Worm (Caenorhabditis elegans) whole organism, young adult: ENCODE results near the gene F56D2.8.

Experiments
- F22D6.2 ChIP-seq: sonication (generic microtip); optimal IDR thresholded peaks from 2 replicates; lab custom pipeline; 2016; ENCODE audit warnings: mild to moderate bottlenecking, missing genetic modification characterization, missing compliant biosample characterization
- ets-4 ChIP-seq: fragments of 200-800 bp; sonication (Bioruptor generic); optimal IDR thresholded peaks from 2 replicates; lab custom pipeline; 2018; ENCODE audit warnings: mild to moderate bottlenecking, missing genetic modification characterization, missing compliant biosample characterization
- lin-54 ChIP-seq: fragments of 200-800 bp; sonication (Bioruptor generic); optimal IDR thresholded peaks from 2 replicates; lab custom pipeline; 2018; ENCODE audit warnings: mild to moderate bottlenecking, missing genetic modification characterization, missing compliant biosample characterization
- nhr-80 ChIP-seq: sonication (generic microtip); optimal IDR thresholded peaks from 2 replicates; lab custom pipeline; 2016; ENCODE audit warnings: missing genetic modification characterization, missing compliant biosample characterization
- snpc-4 ChIP-seq, 5 experiments: fragments of 150-350 bp in 1 of 5; sonication (generic microtip) in 4 of 5; optimal IDR thresholded peaks; 2 replicates each; lab custom pipeline; 2014 to 2018; ENCODE audit warnings: missing genetic modification characterization in 5 of 5, missing biosample characterization in 3 of 5, antibody characterized with exemption in 2 of 5, mild to moderate bottlenecking in 2 of 5, missing compliant biosample characterization in 2 of 5, missing genotype in 2 of 5, moderate library complexity in 2 of 5, missing genetic modification reagents in 1 of 5
- tlf-1 ChIP-seq: fragments of 200-800 bp; sonication (Bioruptor generic); optimal IDR thresholded peaks from 2 replicates; lab custom pipeline; 2018; ENCODE audit warnings: mild to moderate bottlenecking, missing genetic modification characterization, missing compliant biosample characterization
- ztf-6 ChIP-seq: fragments of 200-800 bp; sonication (Bioruptor generic); IDR thresholded peaks from 2 replicates; pipeline ENCODE4 v1.3.6; 2022; ENCODE audit warnings: missing genetic modification reagents, missing genetic modification characterization, missing compliant biosample characterization

ce11 chrIII:5622232-5623009, 39.8 kb upstream of the F56D2.8 start:
- TF ChIP-seq snpc-4 (GFP tag; optimal IDR thresholded peaks at IDR 0.05; lab: Kevin White, UChicago): no peak
- no peak for TF ChIP-seq snpc-4 (tag; optimal IDR thresholded peaks at IDR 0.05; lab: Kevin White, UChicago)
- no peak for TF ChIP-seq ets-4 (GFP tag; lab: Kevin White, UChicago)
- TF ChIP-seq tlf-1 (GFP tag; lab: Kevin White, UChicago): no peak
- no peak for TF ChIP-seq nhr-80
- no peak for TF ChIP-seq F22D6.2 (tag; lab: Kevin White, UChicago)
- no peak for TF ChIP-seq ztf-6 (GFP tag; lab: Robert Waterston, UW)
- no peak for TF ChIP-seq lin-54 (GFP tag; lab: Kevin White, UChicago)
